Fruit fly (Drosophila melanogaster): Measurements from ENCODE around the gene Xrcc2.

Xrcc2 gene

DNA sequence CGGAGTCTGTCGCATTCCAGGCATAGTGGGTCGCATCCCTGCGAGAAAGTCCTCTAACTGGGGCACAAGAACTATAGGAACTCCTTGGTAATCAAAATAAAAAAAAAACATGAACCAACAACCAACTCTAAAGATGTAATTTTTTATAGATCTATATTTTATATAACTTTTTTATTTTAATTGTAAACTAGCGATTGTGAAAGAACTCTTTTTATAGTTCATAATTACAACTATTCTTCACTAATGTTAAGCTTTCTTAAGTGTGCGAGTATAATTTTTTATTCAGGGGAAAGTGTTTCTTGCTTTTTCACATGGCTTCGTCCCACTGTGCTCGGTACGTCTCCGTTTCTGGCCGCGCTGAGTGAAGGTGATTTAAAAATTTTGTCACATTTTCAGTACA, 40.3 kb downstream of the Xrcc2 start (continued):
- TF ChIP-seq CG13123 (GFP tag; optimal IDR thresholded peaks at IDR 0.05) (no peak), bowl (GFP tag; IDR thresholded peaks at IDR 0.05) (no peak), otp (GFP tag; IDR thresholded peaks at IDR 0.05) (no peak), sob (GFP tag; IDR thresholded peaks at IDR 0.05) (no peak), onecut (GFP tag; IDR thresholded peaks at IDR 0.05) (no peak), CG11504 (tag; optimal IDR thresholded peaks at IDR 0.05) (peak; percentile 11), CG4360 (GFP tag; IDR thresholded peaks at IDR 0.05) (no peak), CG11695 (GFP tag; IDR thresholded peaks at IDR 0.05) (no peak), Blimp-1 (GFP tag; optimal IDR thresholded peaks at IDR 0.05) (peak; percentile 7), CG9876 (GFP tag; optimal IDR thresholded peaks at IDR 0.05) (no peak), Opbp (GFP tag; IDR thresholded peaks at IDR 0.05; ENCODE audit: partially characterized antibody) (no peak), ac (GFP tag; optimal IDR thresholded peaks at IDR 0.05) (no peak), H2.0 (GFP tag; IDR thresholded peaks at IDR 0.05) (no peak), trh (GFP tag; optimal IDR thresholded peaks at IDR 0.05) (no peak), dmrt11E (tag; optimal IDR thresholded peaks at IDR 0.05) (peak; percentile 26), CG17361 (GFP tag; IDR thresholded peaks at IDR 0.05) (0 out of 3 replicates have a peak, but pooled peaks have one; percentile 17), Spps (tag; optimal IDR thresholded peaks at IDR 0.05) (no peak), phol (tag; optimal IDR thresholded peaks at IDR 0.05) (peak; percentile 14), CG17359 (tag; optimal IDR thresholded peaks at IDR 0.05) (no peak), pita (GFP tag; optimal IDR thresholded peaks at IDR 0.05) (no peak), bsh (GFP tag; optimal IDR thresholded peaks at IDR 0.05) (peak; percentile 12 to 45), Ssrp (tag; optimal IDR thresholded peaks at IDR 0.05) (peak; percentile 24), CG17802 (tag; optimal IDR thresholded peaks at IDR 0.05) (no peak), Myb (GFP tag; optimal IDR thresholded peaks at IDR 0.05) (no peak), h (optimal IDR thresholded peaks at IDR 0.05) (no peak), HHEX (GFP tag; optimal IDR thresholded peaks at IDR 0.05) (no peak), al (GFP tag; IDR thresholded peaks at IDR 0.05) (no peak), Abd-B (GFP tag; optimal IDR thresholded peaks at IDR 0.05) (no peak), Drgx (GFP tag; IDR thresholded peaks at IDR 0.05) (peak; percentile 37; the same call in 1 of the 2 replicates), jing (GFP tag; optimal IDR thresholded peaks at IDR 0.05) (no peak), Lpt (GFP tag; optimal IDR thresholded peaks at IDR 0.05) (no peak), Hr39 (optimal IDR thresholded peaks at IDR 0.05) (no peak), hkb (optimal IDR thresholded peaks at IDR 0.05) (no peak), hkb (GFP tag; IDR thresholded peaks at IDR 0.05) (no peak), amos (GFP tag; IDR thresholded peaks at IDR 0.05; ENCODE audit: partially characterized antibody) (no peak), CG12071 (GFP tag; optimal IDR thresholded peaks at IDR 0.05) (no peak), nom (GFP tag; optimal IDR thresholded peaks at IDR 0.05) (no peak), CG9727 (GFP tag; optimal IDR thresholded peaks at IDR 0.05) (no peak), CG11085 (GFP tag; IDR thresholded peaks at IDR 0.05) (no peak), CG12155 (GFP tag; optimal IDR thresholded peaks at IDR 0.05) (no peak), CG12769 (tag; optimal IDR thresholded peaks at IDR 0.05) (no peak), dimm (GFP tag; IDR thresholded peaks at IDR 0.05) (no peak), CG10979 (tag; optimal IDR thresholded peaks at IDR 0.05) (peak; percentile 35), CG18476 (GFP tag; optimal IDR thresholded peaks at IDR 0.05) (no peak), insv (GFP tag; optimal IDR thresholded peaks at IDR 0.05) (no peak), pho (GFP tag; optimal IDR thresholded peaks at IDR 0.05) (no peak), lilli (GFP tag; optimal IDR thresholded peaks at IDR 0.05) (no peak), Fer3 (tag; optimal IDR thresholded peaks at IDR 0.05) (no peak), mam (GFP tag; optimal IDR thresholded peaks at IDR 0.05) (no peak), Hr3 (GFP tag; optimal IDR thresholded peaks at IDR 0.05) (no peak), gem (tag; optimal IDR thresholded peaks at IDR 0.05) (peak; percentile 21), CG14014 (GFP tag; IDR thresholded peaks at IDR 0.05) (no peak), CG7786 (GFP tag; optimal IDR thresholded peaks at IDR 0.05) (no peak)

Measured in whole organism, embryonic.